Worm (Caenorhabditis elegans): ENCODE data around the gene ftt-2.
A peak's percentile ranks its signal among the peaks of the same experiment; 100 is the strongest.

The ftt-2 gene

ce11 chrX:11590545-11590944 lies 14.7 kb downstream of the ftt-2 start:
- TF ChIP-seq nhr-12 (tag; optimal IDR thresholded peaks at IDR 0.05) (no peak), nhr-10 (tag; optimal IDR thresholded peaks at IDR 0.05) (no peak), elt-3 (tag; optimal IDR thresholded peaks at IDR 0.05) (no peak), mab-5 (tag; optimal IDR thresholded peaks at IDR 0.05) (no peak), lin-11 (tag; optimal IDR thresholded peaks at IDR 0.05) (no peak), ztf-4 (tag; optimal IDR thresholded peaks at IDR 0.05) (no peak), peb-1 (tag; optimal IDR thresholded peaks at IDR 0.05) (no peak), nhr-6 (tag; optimal IDR thresholded peaks at IDR 0.05) (no peak), unc-62 (GFP tag; optimal IDR thresholded peaks at IDR 0.05) (no peak), snpc-4 (tag; optimal IDR thresholded peaks at IDR 0.05) (no peak), crh-2 (tag; optimal IDR thresholded peaks at IDR 0.05) (no peak), ztf-1 (GFP tag; conservative IDR thresholded peaks at IDR 0.05) (no peak), aly-2 (tag; optimal IDR thresholded peaks at IDR 0.05) (no peak), lin-13 (GFP tag; optimal IDR thresholded peaks at IDR 0.05) (no peak)

- TF ChIP-seq ZK546.5 (tag; optimal IDR thresholded peaks at IDR 0.05) (no peak), F13H6.1 (tag; optimal IDR thresholded peaks at IDR 0.05) (no peak), lin-11 (tag; optimal IDR thresholded peaks at IDR 0.05) (no peak), snpc-4 (tag; optimal IDR thresholded peaks at IDR 0.05) (no peak)
Measured at ce11 chrX:11585894-11586293, 19.3 kb downstream of the ftt-2 start.

- TF ChIP-seq ceh-82 (tag; optimal IDR thresholded peaks at IDR 0.05) = no peak
- no peak for TF ChIP-seq lsy-2 (tag; optimal IDR thresholded peaks at IDR 0.05)
- TF ChIP-seq dmd-4 (tag; optimal IDR thresholded peaks at IDR 0.05) = no peak
- no peak for TF ChIP-seq Y55F3AM.14 (GFP tag; optimal IDR thresholded peaks at IDR 0.05)
- TF ChIP-seq aly-2 (tag; optimal IDR thresholded peaks at IDR 0.05) = no peak
- no peak for TF ChIP-seq lin-11 (tag; optimal IDR thresholded peaks at IDR 0.05)
- TF ChIP-seq nhr-77 (tag; optimal IDR thresholded peaks at IDR 0.05) = no peak
- no peak for TF ChIP-seq lin-13 (GFP tag; optimal IDR thresholded peaks at IDR 0.05)
- no peak for TF ChIP-seq nhr-10 (tag; optimal IDR thresholded peaks at IDR 0.05)
- TF ChIP-seq fos-1 (tag; optimal IDR thresholded peaks at IDR 0.05) = no peak
- no peak for TF ChIP-seq zag-1 (tag; optimal IDR thresholded peaks at IDR 0.05)
- no peak for TF ChIP-seq unc-55 (GFP tag; optimal IDR thresholded peaks at IDR 0.05)
- TF ChIP-seq mdl-1 (tag; optimal IDR thresholded peaks at IDR 0.05) = no peak
- TF ChIP-seq crh-2 (tag; optimal IDR thresholded peaks at IDR 0.05) = no peak
Measured at ce11 chrX:11585375-11585774, 19.8 kb downstream of the ftt-2 start, which contains the start of gene abts-2. abts-2 (plus strand) TSS chrX:11585675.

ce11 chrX:11576429-11577088 lies 28.7 kb downstream of the ftt-2 start:
- TF ChIP-seq dmd-4 (tag; optimal IDR thresholded peaks at IDR 0.05) (no peak), mdl-1 (tag; optimal IDR thresholded peaks at IDR 0.05) (peak in 1 of 2 experiments; percentile 6), mab-5 (tag; optimal IDR thresholded peaks at IDR 0.05) (peak; percentile 82)

ce11 chrX:11574167-11574566 lies 31.1 kb downstream of the ftt-2 start:
- no peak for TF ChIP-seq nhr-6 (tag; optimal IDR thresholded peaks at IDR 0.05)
- TF ChIP-seq mbf-1 (tag; optimal IDR thresholded peaks at IDR 0.05) = no peak
- no peak for TF ChIP-seq mdl-1 (tag; optimal IDR thresholded peaks at IDR 0.05)
- TF ChIP-seq lin-13 (GFP tag; optimal IDR thresholded peaks at IDR 0.05) = no peak
- TF ChIP-seq crh-2 (tag; optimal IDR thresholded peaks at IDR 0.05) = no peak
- TF ChIP-seq nhr-23 (tag; optimal IDR thresholded peaks at IDR 0.05) = no peak
- no peak for TF ChIP-seq aly-2 (tag; optimal IDR thresholded peaks at IDR 0.05)
- no peak for TF ChIP-seq lin-39 (tag; optimal IDR thresholded peaks at IDR 0.05)
- TF ChIP-seq nhr-129 (tag; optimal IDR thresholded peaks at IDR 0.05) = peak; percentile 36
- peak; percentile 2 for TF ChIP-seq F13H6.1 (tag; optimal IDR thresholded peaks at IDR 0.05)

- no peak for TF ChIP-seq nhr-77 (tag; optimal IDR thresholded peaks at IDR 0.05)
- no peak for TF ChIP-seq F13H6.1 (tag; optimal IDR thresholded peaks at IDR 0.05)
- no peak for TF ChIP-seq unc-39 (tag; optimal IDR thresholded peaks at IDR 0.05)
- no peak for TF ChIP-seq mdl-1 (tag; optimal IDR thresholded peaks at IDR 0.05)
- TF ChIP-seq egl-27 (tag; optimal IDR thresholded peaks at IDR 0.05) = no peak
- TF ChIP-seq mbf-1 (tag; optimal IDR thresholded peaks at IDR 0.05) = no peak
- no peak for TF ChIP-seq lin-13 (GFP tag; optimal IDR thresholded peaks at IDR 0.05)
- no peak for TF ChIP-seq fos-1 (tag; optimal IDR thresholded peaks at IDR 0.05)
- no peak for TF ChIP-seq lin-39 (tag; optimal IDR thresholded peaks at IDR 0.05)
- no peak for TF ChIP-seq sma-3 (GFP tag; optimal IDR thresholded peaks at IDR 0.05)
- no peak for TF ChIP-seq elt-3 (tag; optimal IDR thresholded peaks at IDR 0.05)
- TF ChIP-seq sem-4 (tag; optimal IDR thresholded peaks at IDR 0.05) = no peak
- TF ChIP-seq nhr-11 (tag; optimal IDR thresholded peaks at IDR 0.05) = no peak
- no peak for TF ChIP-seq ceh-16 (tag; optimal IDR thresholded peaks at IDR 0.05)
- no peak for TF ChIP-seq zag-1 (tag; optimal IDR thresholded peaks at IDR 0.05)
Measured at ce11 chrX:11572205-11572604, 33.0 kb downstream of the ftt-2 start, which contains the start of gene frm-3. frm-3 (plus strand) TSS chrX:11572505.
